Fruit fly (Drosophila melanogaster): ENCODE measurements around the gene CG45101.

CG45101 gene

DNA sequence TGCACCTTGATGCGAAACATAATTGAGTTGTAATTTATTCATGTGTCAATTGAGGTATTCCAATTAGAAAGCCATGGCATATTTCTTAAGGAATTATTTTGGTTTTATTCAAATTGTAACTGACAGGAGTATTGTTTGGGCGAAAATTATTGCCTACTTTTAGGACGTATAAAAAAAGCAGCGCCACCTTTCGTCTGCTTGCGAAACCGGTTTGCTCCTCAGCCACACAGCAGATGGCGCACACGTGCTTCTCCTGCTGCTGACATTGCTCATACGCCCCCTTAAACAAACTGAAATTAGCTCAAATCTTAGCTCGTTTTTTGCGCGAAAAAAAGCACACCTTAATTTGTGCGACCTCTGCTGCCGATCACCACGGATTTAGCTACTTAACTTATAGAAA, 16.9 kb upstream of the CG45101 start (continued):
- TF ChIP-seq Abd-B (GFP tag; optimal IDR thresholded peaks at IDR 0.05), result no peak
- peak; percentile 65 for TF ChIP-seq disco-r (GFP tag; optimal IDR thresholded peaks at IDR 0.05)
- peak; percentile 74 for TF ChIP-seq HLH3B (GFP tag; IDR thresholded peaks at IDR 0.05)
- peak; percentile 51 for TF ChIP-seq Asciz (GFP tag; optimal IDR thresholded peaks at IDR 0.05)
- peak; percentile 76 for TF ChIP-seq NC2α (GFP tag; optimal IDR thresholded peaks at IDR 0.05)
- peak; percentile 42 for TF ChIP-seq Nf-YC (tag; optimal IDR thresholded peaks at IDR 0.05)
- TF ChIP-seq HLH54F (GFP tag; optimal IDR thresholded peaks at IDR 0.05), result peak; percentile 44
- peak; percentile 66; the same call in 1 of the 2 replicates for TF ChIP-seq CG14014 (GFP tag; IDR thresholded peaks at IDR 0.05)
- TF ChIP-seq CG3281 (GFP tag; optimal IDR thresholded peaks at IDR 0.05), result peak; percentile 7
- no peak for TF ChIP-seq Hr78 (GFP tag; optimal IDR thresholded peaks at IDR 0.05)
- TF ChIP-seq Gug (GFP tag; IDR thresholded peaks at IDR 0.05), result peak; percentile 66; the same call in 3 of the 4 replicates
- TF ChIP-seq ewg (GFP tag; optimal IDR thresholded peaks at IDR 0.05), result peak; percentile 72
- peak; percentile 85 for TF ChIP-seq CG33213 (GFP tag; optimal IDR thresholded peaks at IDR 0.05)
- no peak for TF ChIP-seq Hand (GFP tag; optimal IDR thresholded peaks at IDR 0.05)
- TF ChIP-seq CG17359 (tag; optimal IDR thresholded peaks at IDR 0.05), result peak; percentile 80
- no peak for TF ChIP-seq CG6683 (GFP tag; optimal IDR thresholded peaks at IDR 0.05)
- TF ChIP-seq CG11695 (GFP tag; IDR thresholded peaks at IDR 0.05), result no peak
- peak; percentile 73 for TF ChIP-seq ssp (GFP tag; IDR thresholded peaks at IDR 0.05)
- peak; percentile 43; the same call in 1 of the 3 replicates for TF ChIP-seq z (GFP tag; IDR thresholded peaks at IDR 0.05)
- TF ChIP-seq NfI (GFP tag; optimal IDR thresholded peaks at IDR 0.05), result peak; percentile 79
- TF ChIP-seq twi (tag; optimal IDR thresholded peaks at IDR 0.05), result peak; percentile 53
- peak; percentile 82 for TF ChIP-seq sob (GFP tag; IDR thresholded peaks at IDR 0.05)
- TF ChIP-seq cad (GFP tag; optimal IDR thresholded peaks at IDR 0.05), result no peak
- TF ChIP-seq CG5245 (GFP tag; optimal IDR thresholded peaks at IDR 0.05), result peak; percentile 82
- no peak for TF ChIP-seq CG17612 (GFP tag; IDR thresholded peaks at IDR 0.05)
- TF ChIP-seq tna (GFP tag; IDR thresholded peaks at IDR 0.05; ENCODE audit: partially characterized antibody), result no peak
- peak; percentile 24 for TF ChIP-seq Max (GFP tag; optimal IDR thresholded peaks at IDR 0.05)
- TF ChIP-seq CG31224 (GFP tag; IDR thresholded peaks at IDR 0.05), result peak; percentile 39; the same call in 1 of the 2 replicates
- peak; percentile 47 for TF ChIP-seq CG17568 (GFP tag; optimal IDR thresholded peaks at IDR 0.05)
- peak; percentile 48 for TF ChIP-seq CG8281 (tag; optimal IDR thresholded peaks at IDR 0.05)
- peak; percentile 64 for TF ChIP-seq Fer3 (tag; optimal IDR thresholded peaks at IDR 0.05)
- TF ChIP-seq CG10654 (GFP tag; optimal IDR thresholded peaks at IDR 0.05), result peak; percentile 45
- TF ChIP-seq Optix (GFP tag; IDR thresholded peaks at IDR 0.05), result peak; percentile 74
- TF ChIP-seq lola (GFP tag; optimal IDR thresholded peaks at IDR 0.05), result peak in 1 of 3 experiments; percentile 39
- TF ChIP-seq prd (optimal IDR thresholded peaks at IDR 0.05), result no peak
- TF ChIP-seq prd (GFP tag; IDR thresholded peaks at IDR 0.05), result peak; percentile 84
- peak; percentile 90 for TF ChIP-seq CG11247 (GFP tag; IDR thresholded peaks at IDR 0.05)
- no peak; the same call in 1 of the 2 replicates for TF ChIP-seq CG42726 (GFP tag; IDR thresholded peaks at IDR 0.05; ENCODE audit: partially characterized antibody)
- peak; percentile 81 for TF ChIP-seq her (GFP tag; optimal IDR thresholded peaks at IDR 0.05)
- peak; percentile 49; the same call in 2 of the 3 replicates for TF ChIP-seq CG14050 (GFP tag; IDR thresholded peaks at IDR 0.05)
- peak; percentile 53 for TF ChIP-seq NK7.1 (GFP tag; optimal IDR thresholded peaks at IDR 0.05)

DNA sequence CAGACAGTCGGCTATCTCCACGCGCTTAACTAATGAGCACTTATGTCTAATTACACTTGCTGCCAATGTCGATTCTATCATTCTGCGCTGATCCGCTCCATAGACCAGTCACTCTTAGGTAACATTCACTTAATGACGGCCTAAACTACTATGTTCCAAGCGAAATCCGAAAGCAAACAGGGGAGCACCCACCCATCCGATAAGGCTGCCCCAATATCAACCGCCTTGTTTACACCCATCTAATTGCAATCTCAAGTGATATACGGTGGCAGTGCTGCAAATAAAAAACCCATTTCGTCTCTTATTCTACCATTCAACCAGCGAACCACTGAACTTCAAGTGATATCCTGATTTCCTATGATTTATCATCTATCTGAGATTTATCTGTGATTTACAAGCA, 15.4 kb upstream of the CG45101 start:
- peak; percentile 38 for TF ChIP-seq ATbp (GFP tag; optimal IDR thresholded peaks at IDR 0.05)
- no peak for TF ChIP-seq CG30403 (GFP tag; optimal IDR thresholded peaks at IDR 0.05)
- TF ChIP-seq Hey (tag; optimal IDR thresholded peaks at IDR 0.05), result peak; percentile 64
- TF ChIP-seq lov (optimal IDR thresholded peaks at IDR 0.05), result no peak
- no peak for TF ChIP-seq lov (GFP tag; IDR thresholded peaks at IDR 0.05)
- TF ChIP-seq schlank (tag; optimal IDR thresholded peaks at IDR 0.05), result peak; percentile 38
- TF ChIP-seq Atf6 (GFP tag; IDR thresholded peaks at IDR 0.05), result peak; percentile 43; the same call in 1 of the 2 replicates
- TF ChIP-seq CG17912 (GFP tag; optimal IDR thresholded peaks at IDR 0.05), result peak; percentile 18
- peak; percentile 11 for TF ChIP-seq CG2120 (GFP tag; optimal IDR thresholded peaks at IDR 0.05)
- TF ChIP-seq odd (GFP tag; optimal IDR thresholded peaks at IDR 0.05), result peak; percentile 29
- peak; percentile 36 for TF ChIP-seq CG6854 (GFP tag; optimal IDR thresholded peaks at IDR 0.05)
- no peak for TF ChIP-seq pan (optimal IDR thresholded peaks at IDR 0.05)
- TF ChIP-seq pan (GFP tag; optimal IDR thresholded peaks at IDR 0.05 in 1 of 2, IDR thresholded peaks at IDR 0.05 in 1 of 2), result no peak
- no peak for TF ChIP-seq z (GFP tag; IDR thresholded peaks at IDR 0.05)

Data from whole organism, embryonic.